Fruit fly (Drosophila melanogaster): ENCODE data around the gene Tsp3A.

The Tsp3A gene

dm6 chrX:2647472-2647883, 27.9 kb upstream of the Tsp3A start (continued):
- TF ChIP-seq Optix (GFP tag; IDR thresholded peaks at IDR 0.05), result 0 out of 3 replicates have a peak, but pooled peaks have one; percentile 20
- peak; percentile 22 for TF ChIP-seq Hmr (GFP tag; optimal IDR thresholded peaks at IDR 0.05)
- TF ChIP-seq CG31388 (GFP tag; optimal IDR thresholded peaks at IDR 0.05), result no peak
- TF ChIP-seq knrl (GFP tag; IDR thresholded peaks at IDR 0.05; ENCODE audit: partially characterized antibody), result no peak
- peak; percentile 76 for TF ChIP-seq zf30C (GFP tag; optimal IDR thresholded peaks at IDR 0.05)
- no peak for TF ChIP-seq pfk (GFP tag; optimal IDR thresholded peaks at IDR 0.05)
- no peak for TF ChIP-seq CG7745 (tag; optimal IDR thresholded peaks at IDR 0.05)
- TF ChIP-seq peb (GFP tag; IDR thresholded peaks at IDR 0.05), result peak; percentile 24; the same call in 1 of the 2 replicates
- no peak for TF ChIP-seq fd64A (GFP tag; optimal IDR thresholded peaks at IDR 0.05)
- no peak for TF ChIP-seq MESR4 (GFP tag; optimal IDR thresholded peaks at IDR 0.05)
- TF ChIP-seq CG17829 (tag; optimal IDR thresholded peaks at IDR 0.05), result peak; percentile 59
- peak; percentile 12 for TF ChIP-seq Hey (tag; optimal IDR thresholded peaks at IDR 0.05)
- TF ChIP-seq CG17912 (GFP tag; optimal IDR thresholded peaks at IDR 0.05), result no peak
- TF ChIP-seq CG15011 (GFP tag; optimal IDR thresholded peaks at IDR 0.05), result peak; percentile 6
- no peak for TF ChIP-seq Sry-β (GFP tag; optimal IDR thresholded peaks at IDR 0.05)
- TF ChIP-seq tin (GFP tag; optimal IDR thresholded peaks at IDR 0.05), result peak; percentile 41
- peak; percentile 43; the same call in 1 of the 2 replicates for TF ChIP-seq E2f2 (GFP tag; IDR thresholded peaks at IDR 0.05)
- TF ChIP-seq CG12104 (GFP tag; optimal IDR thresholded peaks at IDR 0.05), result peak; percentile 28
- TF ChIP-seq CG6689 (GFP tag; IDR thresholded peaks at IDR 0.05), result peak; percentile 57
- no peak for TF ChIP-seq inv (GFP tag; IDR thresholded peaks at IDR 0.05; ENCODE audit: partially characterized antibody)
- peak; percentile 31 for TF ChIP-seq Camta (GFP tag; optimal IDR thresholded peaks at IDR 0.05)
- no peak for TF ChIP-seq Dp (GFP tag; optimal IDR thresholded peaks at IDR 0.05)
- peak; percentile 54; the same call in 2 of the 3 replicates for TF ChIP-seq Aef1 (GFP tag; IDR thresholded peaks at IDR 0.05)
- TF ChIP-seq odd (GFP tag; optimal IDR thresholded peaks at IDR 0.05), result peak; percentile 40
- TF ChIP-seq CG12744 (GFP tag; optimal IDR thresholded peaks at IDR 0.05), result peak; percentile 38
- TF ChIP-seq gcm (GFP tag; optimal IDR thresholded peaks at IDR 0.05), result peak; percentile 50
- peak; percentile 54 for TF ChIP-seq org-1 (GFP tag; optimal IDR thresholded peaks at IDR 0.05)
- TF ChIP-seq br (optimal IDR thresholded peaks at IDR 0.05), result no peak
- TF ChIP-seq stwl (tag; optimal IDR thresholded peaks at IDR 0.05), result no peak
- no peak; the same call in 1 of the 2 replicates for TF ChIP-seq Adf1 (GFP tag; IDR thresholded peaks at IDR 0.05)
- TF ChIP-seq Lpt (GFP tag; optimal IDR thresholded peaks at IDR 0.05), result no peak
- peak; percentile 3 for TF ChIP-seq CG8290 (GFP tag; optimal IDR thresholded peaks at IDR 0.05)
- peak in 1 of 2 experiments; percentile 88 for TF ChIP-seq CG8290 (tag; optimal IDR thresholded peaks at IDR 0.05)
- peak; percentile 60 for TF ChIP-seq CG6813 (GFP tag; optimal IDR thresholded peaks at IDR 0.05)
- TF ChIP-seq al (GFP tag; IDR thresholded peaks at IDR 0.05), result 0 out of 2 replicates have a peak, but pooled peaks have one; percentile 11
- no peak for TF ChIP-seq CG43689 (GFP tag; IDR thresholded peaks at IDR 0.05)
- TF ChIP-seq bsh (GFP tag; optimal IDR thresholded peaks at IDR 0.05), result peak; percentile 60 to 74
- peak; percentile 4; the same call in 1 of the 3 replicates for TF ChIP-seq sr (GFP tag; IDR thresholded peaks at IDR 0.05)
- peak; percentile 74 for TF ChIP-seq CG12219 (GFP tag; optimal IDR thresholded peaks at IDR 0.05)
- peak; percentile 37 for TF ChIP-seq B-H2 (GFP tag; optimal IDR thresholded peaks at IDR 0.05)
- TF ChIP-seq CG9609 (GFP tag; optimal IDR thresholded peaks at IDR 0.05), result peak; percentile 56
- peak; percentile 56 for TF ChIP-seq Meics (GFP tag; optimal IDR thresholded peaks at IDR 0.05)
- no peak for TF ChIP-seq CG2889 (GFP tag; IDR thresholded peaks at IDR 0.05)
- no peak for TF ChIP-seq gfzf (GFP tag; optimal IDR thresholded peaks at IDR 0.05)
- no peak for TF ChIP-seq Hr39 (optimal IDR thresholded peaks at IDR 0.05)
- TF ChIP-seq Rx (GFP tag; IDR thresholded peaks at IDR 0.05), result 0 out of 2 replicates have a peak, but pooled peaks have one; percentile 40
- no peak for TF ChIP-seq GATAe (GFP tag; conservative IDR thresholded peaks at IDR 0.05)
- TF ChIP-seq CG1792 (GFP tag; optimal IDR thresholded peaks at IDR 0.05), result no peak
- no peak for TF ChIP-seq Ets97D (GFP tag; optimal IDR thresholded peaks at IDR 0.05)
- TF ChIP-seq pnt (GFP tag; optimal IDR thresholded peaks at IDR 0.05), result peak; percentile 37
- no peak for TF ChIP-seq vnd (GFP tag; IDR thresholded peaks at IDR 0.05; ENCODE audit: partially characterized antibody)
- TF ChIP-seq hb (GFP tag; IDR thresholded peaks at IDR 0.05; ENCODE audit: partially characterized antibody), result no peak
